Worm (Caenorhabditis elegans): ENCODE measurements around the gene T13H5.8.

The T13H5.8 gene

ce11 chrII:8494228-8494717 lies 24.0 kb upstream of the T13H5.8 start, which contains the start of gene M05D6.9:
Gene M05D6.9, plus strand, starts transcription at chrII:8494278.
- TF ChIP-seq dao-5 (tag; optimal IDR thresholded peaks at IDR 0.05) (no peak), him-1 (tag; optimal IDR thresholded peaks at IDR 0.05) (no peak), W03F9.2 (tag; optimal IDR thresholded peaks at IDR 0.05) (no peak)

- TF ChIP-seq dao-5 (tag; optimal IDR thresholded peaks at IDR 0.05) (no peak), W03F9.2 (tag; optimal IDR thresholded peaks at IDR 0.05) (no peak), him-1 (tag; optimal IDR thresholded peaks at IDR 0.05) (no peak)
Measured at ce11 chrII:8496184-8496583, 22.1 kb upstream of the T13H5.8 start.

- TF ChIP-seq W03F9.2 (tag; optimal IDR thresholded peaks at IDR 0.05), result no peak
- no peak for TF ChIP-seq dao-5 (tag; optimal IDR thresholded peaks at IDR 0.05)
- no peak for TF ChIP-seq him-1 (tag; optimal IDR thresholded peaks at IDR 0.05)
Measured at ce11 chrII:8498173-8498572, 20.1 kb upstream of the T13H5.8 start.

ce11 chrII:8499021-8499420 lies 19.3 kb upstream of the T13H5.8 start:
- no peak for TF ChIP-seq W03F9.2 (tag; optimal IDR thresholded peaks at IDR 0.05)
- no peak for TF ChIP-seq him-1 (tag; optimal IDR thresholded peaks at IDR 0.05)
- no peak for TF ChIP-seq dao-5 (tag; optimal IDR thresholded peaks at IDR 0.05)

ce11 chrII:8504074-8504724 lies 14.1 kb upstream of the T13H5.8 start:
- TF ChIP-seq him-1 (tag; optimal IDR thresholded peaks at IDR 0.05), result no peak
- TF ChIP-seq W03F9.2 (tag; optimal IDR thresholded peaks at IDR 0.05), result no peak
- no peak for TF ChIP-seq dao-5 (tag; optimal IDR thresholded peaks at IDR 0.05)

ce11 chrII:8506759-8507158 lies 11.6 kb upstream of the T13H5.8 start:
- TF ChIP-seq dao-5 (tag; optimal IDR thresholded peaks at IDR 0.05) (no peak), him-1 (tag; optimal IDR thresholded peaks at IDR 0.05) (no peak), W03F9.2 (tag; optimal IDR thresholded peaks at IDR 0.05) (no peak)

ce11 chrII:8508956-8509355 lies 9.4 kb upstream of the T13H5.8 start, which contains the start of gene T13H5.1:
Gene T13H5.1, minus strand, starts transcription at chrII:8509056.
- TF ChIP-seq dao-5 (tag; optimal IDR thresholded peaks at IDR 0.05) (no peak), W03F9.2 (tag; optimal IDR thresholded peaks at IDR 0.05) (no peak), him-1 (tag; optimal IDR thresholded peaks at IDR 0.05) (no peak)

ce11 chrII:8514729-8515128 lies 3.6 kb upstream of the T13H5.8 start, which contains the start of gene ctg-2:
Gene ctg-2, plus strand, starts transcription at chrII:8515054.
- TF ChIP-seq dao-5 (tag; optimal IDR thresholded peaks at IDR 0.05) (no peak), him-1 (tag; optimal IDR thresholded peaks at IDR 0.05) (no peak), W03F9.2 (tag; optimal IDR thresholded peaks at IDR 0.05) (no peak)

ce11 chrII:8515521-8515920 lies 2.8 kb upstream of the T13H5.8 start:
- TF ChIP-seq him-1 (tag; optimal IDR thresholded peaks at IDR 0.05), result no peak
- no peak for TF ChIP-seq W03F9.2 (tag; optimal IDR thresholded peaks at IDR 0.05)
- TF ChIP-seq dao-5 (tag; optimal IDR thresholded peaks at IDR 0.05), result no peak

- TF ChIP-seq dao-5 (tag; optimal IDR thresholded peaks at IDR 0.05), result no peak
- TF ChIP-seq him-1 (tag; optimal IDR thresholded peaks at IDR 0.05), result peak; percentile 16
- peak; percentile 88 for TF ChIP-seq W03F9.2 (tag; optimal IDR thresholded peaks at IDR 0.05)
Measured at ce11 chrII:8516783-8517182, 1.5 kb upstream of the T13H5.8 start, which contains the start of gene rnh-2. Gene rnh-2, plus strand, starts transcription at chrII:8517150.

- TF ChIP-seq dao-5 (tag; optimal IDR thresholded peaks at IDR 0.05), result no peak
- no peak for TF ChIP-seq him-1 (tag; optimal IDR thresholded peaks at IDR 0.05)
- TF ChIP-seq W03F9.2 (tag; optimal IDR thresholded peaks at IDR 0.05), result no peak
Measured at ce11 chrII:8520625-8521024, 2.3 kb downstream of the T13H5.8 start, which contains the start of gene cht-2. Gene cht-2, plus strand, starts transcription at chrII:8520925.

ce11 chrII:8525133-8525736 lies 6.9 kb downstream of the T13H5.8 start, which contains the start of the genes prp-9 and mrps-18B:
Gene prp-9, minus strand, starts transcription at chrII:8525396.
Gene mrps-18B, plus strand, starts transcription at chrII:8525681.
- no peak for TF ChIP-seq dao-5 (tag; optimal IDR thresholded peaks at IDR 0.05)
- no peak for TF ChIP-seq him-1 (tag; optimal IDR thresholded peaks at IDR 0.05)
- peak; percentile 82 for TF ChIP-seq W03F9.2 (tag; optimal IDR thresholded peaks at IDR 0.05)

ce11 chrII:8529176-8529698 lies 10.9 kb downstream of the T13H5.8 start:
- TF ChIP-seq W03F9.2 (tag; optimal IDR thresholded peaks at IDR 0.05) (no peak), him-1 (tag; optimal IDR thresholded peaks at IDR 0.05) (no peak), dao-5 (tag; optimal IDR thresholded peaks at IDR 0.05) (no peak)

Data from whole organism, L4/young adult.